Fruit fly (Drosophila melanogaster): ENCODE results near the gene CG13658.

DNA sequence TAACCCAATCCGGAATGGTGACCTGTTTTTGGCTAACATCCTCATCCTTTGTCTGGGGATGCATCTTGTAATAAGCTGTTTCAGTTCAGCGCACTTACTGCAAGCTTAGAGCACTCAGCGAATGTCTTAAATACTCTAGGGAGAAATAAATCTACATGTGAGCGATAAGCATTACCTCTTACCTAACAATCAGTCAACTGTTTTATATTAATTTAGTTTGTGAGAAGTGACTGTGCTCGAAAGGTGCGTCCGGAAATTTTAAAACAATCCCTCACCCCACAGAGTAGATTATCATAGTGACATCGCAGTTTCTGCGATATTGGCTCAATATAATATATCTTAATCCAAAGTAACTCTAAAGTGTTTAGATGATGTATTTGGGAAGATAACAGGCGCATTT lies 30.7 kb downstream of the CG13658 start, which contains the start of gene CG10553:
- TF ChIP-seq Rel (GFP tag; optimal IDR thresholded peaks at IDR 0.05): no peak
- TF ChIP-seq Rel (tag; optimal IDR thresholded peaks at IDR 0.05): no peak
- TF ChIP-seq pan (optimal IDR thresholded peaks at IDR 0.05): no peak
- TF ChIP-seq CG9705 (GFP tag; optimal IDR thresholded peaks at IDR 0.05): no peak
- no peak for TF ChIP-seq usp (GFP tag; optimal IDR thresholded peaks at IDR 0.05)
- no peak for TF ChIP-seq CrebA (GFP tag; optimal IDR thresholded peaks at IDR 0.05; ENCODE audit: borderline replicate concordance)
- no peak for TF ChIP-seq GATAd (GFP tag; optimal IDR thresholded peaks at IDR 0.05)

All from whole organism, wandering third instar larva.